Worm (Caenorhabditis elegans) whole organism, L1 larva: ENCODE measurements around the gene K08F4.3.

ENCODE experiments used
- jun-1 ChIP-seq: fragments of 150-350 bp; optimal IDR thresholded peaks from 2 replicates; lab custom pipeline; 2014; ENCODE audit warnings: missing biosample characterization, missing genetic modification reagents, missing genetic modification characterization
- lin-15B ChIP-seq: fragments of 150-350 bp; sonication (generic microtip); optimal IDR thresholded peaks from 3 replicates; lab custom pipeline; 2014; ENCODE audit warnings: missing biosample characterization, missing genetic modification characterization
- mab-9 ChIP-seq: fragments of 200-800 bp; sonication (Bioruptor generic); IDR thresholded peaks from 2 replicates; pipeline ENCODE4 v1.3.6; 2022; ENCODE audit warnings: missing genetic modification reagents, missing genetic modification characterization, missing compliant biosample characterization
- nhr-12 ChIP-seq: sonication (generic microtip); optimal IDR thresholded peaks from 2 replicates; lab custom pipeline; 2017; ENCODE audit warnings: missing biosample characterization, missing genetic modification characterization
- nhr-90 ChIP-seq: sonication (generic microtip); optimal IDR thresholded peaks from 2 replicates; lab custom pipeline; 2016; ENCODE audit warnings: mild to moderate bottlenecking, missing genetic modification characterization, missing compliant biosample characterization; ENCODE audit not compliant: poor library complexity
- sox-4 ChIP-seq: sonication (generic microtip); optimal IDR thresholded peaks from 2 replicates; lab custom pipeline; 2016; ENCODE audit warnings: missing genetic modification characterization, missing compliant biosample characterization
- zag-1 ChIP-seq: fragments of 150-350 bp; optimal IDR thresholded peaks from 2 replicates; lab custom pipeline; 2014; ENCODE audit warnings: missing biosample characterization, missing genetic modification characterization

DNA sequence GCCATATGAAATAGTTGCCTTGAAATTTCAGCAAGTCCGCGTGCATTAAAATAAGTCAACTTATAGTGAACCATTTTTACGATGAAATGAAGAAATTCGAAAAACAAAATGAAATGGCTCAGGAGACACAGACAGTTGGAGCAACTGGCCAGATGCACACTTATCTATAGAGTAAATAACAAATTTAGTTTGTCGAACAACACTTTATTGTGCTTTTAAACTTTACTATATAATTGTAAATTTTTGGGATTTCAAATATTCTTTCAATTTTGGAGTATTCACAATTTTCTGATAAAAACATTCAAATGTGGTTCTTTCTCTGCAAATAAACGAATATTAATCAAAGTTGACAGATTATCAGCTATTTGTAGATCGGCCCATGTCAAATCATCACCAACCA, 11.1 kb downstream of the K08F4.3 start, which contains the start of gene gst-3:
- TF ChIP-seq jun-1 (tag; lab: Kevin White, UChicago) (no peak), sox-4 (no peak), mab-9 (GFP tag; lab: Robert Waterston, UW) (no peak), nhr-12 (tag; lab: Kevin White, UChicago) (no peak), nhr-90 (tag; lab: Kevin White, UChicago) (no peak), lin-15B (no peak), zag-1 (tag; lab: Kevin White, UChicago) (no peak)
